Fruit fly (Drosophila melanogaster): ENCODE data around the gene CG34375.

DNA sequence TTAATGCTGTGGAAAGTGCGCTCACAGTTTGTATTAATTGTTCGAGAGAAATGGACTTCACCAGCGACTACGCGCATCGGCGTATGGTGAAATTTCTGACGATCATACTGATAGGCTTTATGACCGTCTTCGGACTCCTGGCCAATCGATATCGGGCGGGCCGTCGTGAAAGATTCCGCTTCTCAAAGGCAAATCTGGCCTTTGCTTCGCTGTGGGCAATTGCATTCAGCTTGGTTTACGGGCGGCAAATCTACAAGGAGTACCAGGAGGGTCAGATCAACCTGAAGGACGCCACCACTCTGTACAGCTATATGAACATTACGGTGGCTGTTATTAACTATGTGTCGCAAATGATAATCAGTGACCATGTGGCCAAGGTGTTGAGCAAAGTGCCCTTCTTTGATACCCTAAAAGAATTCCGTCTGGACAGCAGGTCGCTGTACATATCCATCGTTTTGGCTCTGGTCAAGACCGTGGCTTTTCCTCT lies 41.3 kb upstream of the CG34375 start, which contains the start of gene Gr94a:
- TF ChIP-seq CG8159 (tag; optimal IDR thresholded peaks at IDR 0.05) (no peak), CG8301 (tag; optimal IDR thresholded peaks at IDR 0.05) (no peak), rn (GFP tag; IDR thresholded peaks at IDR 0.05) (no peak), EcR (GFP tag; optimal IDR thresholded peaks at IDR 0.05) (no peak), gl (tag; optimal IDR thresholded peaks at IDR 0.05) (no peak), CG14655 (GFP tag; optimal IDR thresholded peaks at IDR 0.05) (no peak)

All from whole organism, pupa.